Fruit fly (Drosophila melanogaster) whole organism, prepupa: Measurements from ENCODE around the gene CG42353.

ENCODE experiments used
- Blimp-1 ChIP-seq: fragments of 200-800 bp; sonication (Bioruptor generic); optimal IDR thresholded peaks from 3 replicates; lab custom pipeline; 2017; ENCODE audit warnings: missing biosample characterization, missing genetic modification characterization, mild to moderate bottlenecking, moderate library complexity, missing genetic modification reagents
- CG10631 ChIP-seq: fragments of 200-800 bp; sonication (Bioruptor generic); optimal IDR thresholded peaks from 2 replicates; lab custom pipeline; 2016; ENCODE audit warnings: missing biosample characterization, missing genetic modification characterization
- CG10669 ChIP-seq: fragments of 200-800 bp; sonication (Bioruptor generic); optimal IDR thresholded peaks from 3 replicates; lab custom pipeline; 2018; ENCODE audit warnings: missing biosample characterization, mild to moderate bottlenecking, missing genetic modification characterization, moderate library complexity
- CG11294 ChIP-seq: fragments of 200-800 bp; sonication (Bioruptor generic); IDR thresholded peaks from 2 replicates; pipeline ENCODE4 v1.3.6; 2022; ENCODE audit warnings: missing biosample characterization, missing genetic modification characterization
- CG11762 ChIP-seq: fragments of 200-800 bp; sonication (Bioruptor generic); optimal IDR thresholded peaks from 3 replicates; lab custom pipeline; 2016; ENCODE audit warnings: missing biosample characterization, missing genetic modification characterization; ENCODE audit not compliant: insufficient read depth
- CG11902 ChIP-seq: fragments of 200-800 bp; sonication (Bioruptor generic); optimal IDR thresholded peaks from 3 replicates; lab custom pipeline; 2016; ENCODE audit warnings: missing biosample characterization, missing genetic modification characterization
- CG15336 ChIP-seq: fragments of 200-800 bp; sonication (Bioruptor generic); IDR thresholded peaks from 2 replicates; pipeline ENCODE4 v1.3.6; 2022; ENCODE audit warnings: missing biosample characterization, missing genetic modification characterization
- CG1621 ChIP-seq: fragments of 200-800 bp; sonication (Bioruptor generic); optimal IDR thresholded peaks from 3 replicates; lab custom pipeline; 2018; ENCODE audit warnings: missing biosample characterization, mild to moderate bottlenecking, missing genetic modification characterization
- CG16779 ChIP-seq: fragments of 200-800 bp; sonication (Bioruptor generic); optimal IDR thresholded peaks from 3 replicates; lab custom pipeline; 2017; ENCODE audit warnings: missing biosample characterization, mild to moderate bottlenecking, missing genetic modification characterization
- CG3032 ChIP-seq: fragments of 200-800 bp; optimal IDR thresholded peaks from 2 replicates; lab custom pipeline; 2019; ENCODE audit warnings: missing biosample characterization, mild to moderate bottlenecking, missing genetic modification characterization, moderate library complexity
- CG32006 ChIP-seq: fragments of 200-800 bp; sonication (Bioruptor generic); optimal IDR thresholded peaks from 3 replicates; lab custom pipeline; 2017; ENCODE audit warnings: missing biosample characterization, mild to moderate bottlenecking, missing genetic modification characterization
- CG34406 ChIP-seq: fragments of 200-800 bp; sonication (Bioruptor generic); optimal IDR thresholded peaks from 3 replicates; lab custom pipeline; 2016; ENCODE audit warnings: missing biosample characterization, missing genetic modification characterization
- CG3919 ChIP-seq: fragments of 200-800 bp; sonication (Bioruptor generic); optimal IDR thresholded peaks from 3 replicates; lab custom pipeline; 2016; ENCODE audit warnings: missing biosample characterization, missing genetic modification characterization
- CG4318 ChIP-seq: fragments of 200-800 bp; sonication (Bioruptor generic); optimal IDR thresholded peaks from 3 replicates; lab custom pipeline; 2017; ENCODE audit warnings: missing biosample characterization, mild to moderate bottlenecking, missing genetic modification characterization
- CG6163 ChIP-seq: fragments of 200-800 bp; sonication (Bioruptor generic); IDR thresholded peaks from 3 replicates; pipeline ENCODE4 v1.3.6; 2022; ENCODE audit warnings: missing biosample characterization, missing genetic modification characterization
- CG6276 ChIP-seq: fragments of 200-800 bp; sonication (Bioruptor generic); optimal IDR thresholded peaks from 2 replicates; lab custom pipeline; 2017; ENCODE audit warnings: missing biosample characterization, mild to moderate bottlenecking, missing genetic modification characterization
- CG6792 ChIP-seq: fragments of 200-800 bp; sonication (Bioruptor generic); optimal IDR thresholded peaks from 3 replicates; lab custom pipeline; 2016; ENCODE audit warnings: missing biosample characterization, missing genetic modification characterization
- CG6808 ChIP-seq: fragments of 200-800 bp; sonication (Bioruptor generic); optimal IDR thresholded peaks from 3 replicates; lab custom pipeline; 2017; ENCODE audit warnings: missing biosample characterization, missing genetic modification characterization, mild to moderate bottlenecking, moderate library complexity, missing genetic modification reagents
- CG7368 ChIP-seq: fragments of 200-800 bp; sonication (Bioruptor generic); optimal IDR thresholded peaks from 3 replicates; lab custom pipeline; 2016; ENCODE audit warnings: missing biosample characterization, missing genetic modification characterization
- CG8319 ChIP-seq: fragments of 200-800 bp; sonication (Bioruptor generic); optimal IDR thresholded peaks from 3 replicates; lab custom pipeline; 2016; ENCODE audit warnings: missing biosample characterization, missing genetic modification characterization
- CG8632 ChIP-seq: fragments of 200-800 bp; sonication (Bioruptor generic); optimal IDR thresholded peaks from 3 replicates; lab custom pipeline; 2016; ENCODE audit warnings: missing biosample characterization, missing genetic modification characterization
- CG9139 ChIP-seq: fragments of 200-800 bp; sonication (Bioruptor generic); optimal IDR thresholded peaks from 3 replicates; lab custom pipeline; 2017; ENCODE audit warnings: missing biosample characterization, mild to moderate bottlenecking, missing genetic modification characterization
- Eip75B ChIP-seq: fragments of 200-800 bp; sonication (Bioruptor generic); optimal IDR thresholded peaks from 3 replicates; lab custom pipeline; 2016; ENCODE audit warnings: missing biosample characterization, missing genetic modification characterization
- Eip78C ChIP-seq: fragments of 200-800 bp; sonication (Bioruptor generic); peaks from one replicate; lab custom pipeline; 2016; ENCODE audit warnings: missing biosample characterization, missing genetic modification characterization
- Eip93F ChIP-seq: fragments of 200-800 bp; sonication (Bioruptor generic); optimal IDR thresholded peaks from 2 replicates; lab custom pipeline; 2016; ENCODE audit warnings: missing biosample characterization, mild to moderate bottlenecking, missing genetic modification characterization
- Ets21C ChIP-seq: fragments of 200-800 bp; sonication (Bioruptor generic); optimal IDR thresholded peaks from 3 replicates; lab custom pipeline; 2016; ENCODE audit warnings: missing biosample characterization, missing genetic modification characterization
- Ets96B ChIP-seq: fragments of 200-800 bp; optimal IDR thresholded peaks from 2 replicates; lab custom pipeline; 2019; ENCODE audit warnings: missing biosample characterization, mild to moderate bottlenecking, missing genetic modification characterization, moderate library complexity
- Gug ChIP-seq: fragments of 200-800 bp; sonication (Bioruptor generic); IDR thresholded peaks from 2 replicates; pipeline ENCODE4 v1.3.6; 2022; ENCODE audit warnings: missing biosample characterization, missing genetic modification characterization
- Hr38 ChIP-seq: sonication (Bioruptor generic); optimal IDR thresholded peaks from 2 replicates; lab custom pipeline; 2016; ENCODE audit warnings: missing biosample characterization, missing genetic modification characterization
- Hr39 ChIP-seq: fragments of 200-800 bp; sonication (Bioruptor generic); optimal IDR thresholded peaks from 2 replicates; lab custom pipeline; 2016; ENCODE audit warnings: missing biosample characterization, missing genetic modification characterization
- Hr4 ChIP-seq: fragments of 200-800 bp; sonication (Bioruptor generic); optimal IDR thresholded peaks from 3 replicates; lab custom pipeline; 2016; ENCODE audit warnings: missing biosample characterization, missing genetic modification characterization
- Lpt ChIP-seq: fragments of 200-800 bp; sonication (Bioruptor generic); optimal IDR thresholded peaks from 3 replicates; lab custom pipeline; 2016; ENCODE audit warnings: missing biosample characterization, missing genetic modification characterization
- Met ChIP-seq: fragments of 200-800 bp; sonication (Bioruptor generic); optimal IDR thresholded peaks from 3 replicates; lab custom pipeline; 2016; ENCODE audit warnings: missing biosample characterization, missing genetic modification characterization
- OdsH ChIP-seq: fragments of 200-800 bp; sonication (Bioruptor generic); optimal IDR thresholded peaks from 3 replicates; lab custom pipeline; 2016; ENCODE audit warnings: missing biosample characterization, missing genetic modification characterization
- Smox ChIP-seq: fragments of 200-800 bp; sonication (Bioruptor generic); optimal IDR thresholded peaks from 3 replicates; lab custom pipeline; 2016; ENCODE audit warnings: missing biosample characterization, missing genetic modification characterization
- Sox102F ChIP-seq: fragments of 200-800 bp; sonication (Bioruptor generic); optimal IDR thresholded peaks from 2 replicates; lab custom pipeline; 2016; ENCODE audit warnings: missing biosample characterization, mild to moderate bottlenecking, missing genetic modification characterization
- Sox15 ChIP-seq: fragments of 200-800 bp; sonication (Bioruptor generic); optimal IDR thresholded peaks from 3 replicates; lab custom pipeline; 2016; ENCODE audit warnings: missing biosample characterization, missing genetic modification characterization
- achi ChIP-seq: fragments of 200-800 bp; sonication (Bioruptor generic); optimal IDR thresholded peaks from 3 replicates; lab custom pipeline; 2016; ENCODE audit warnings: missing biosample characterization, missing genetic modification characterization
- acj6 ChIP-seq: fragments of 200-800 bp; sonication (Bioruptor generic); optimal IDR thresholded peaks from 3 replicates; lab custom pipeline; 2016; ENCODE audit warnings: missing biosample characterization, missing genetic modification characterization
- cyc ChIP-seq: fragments of 200-800 bp; sonication (Bioruptor generic); optimal IDR thresholded peaks from 3 replicates; lab custom pipeline; 2016; ENCODE audit warnings: missing biosample characterization, missing genetic modification characterization
- eg ChIP-seq: fragments of 200-800 bp; sonication (Bioruptor generic); IDR thresholded peaks from 3 replicates; pipeline ENCODE4 v1.3.6; 2022; ENCODE audit warnings: missing biosample characterization, missing genetic modification characterization
- esn ChIP-seq: fragments of 200-800 bp; sonication (Bioruptor generic); optimal IDR thresholded peaks from 2 replicates; lab custom pipeline; 2016; ENCODE audit warnings: missing biosample characterization, mild to moderate bottlenecking, missing genetic modification characterization, moderate library complexity
- fd59A ChIP-seq: fragments of 200-800 bp; sonication (Bioruptor generic); optimal IDR thresholded peaks from 2 replicates; lab custom pipeline; 2017; ENCODE audit warnings: missing biosample characterization, mild to moderate bottlenecking, missing genetic modification characterization, missing genetic modification reagents
- fd85E ChIP-seq: fragments of 200-800 bp; sonication (Bioruptor generic); optimal IDR thresholded peaks from 3 replicates; lab custom pipeline; 2016; ENCODE audit warnings: missing biosample characterization, missing genetic modification characterization
- fkh ChIP-seq: fragments of 200-800 bp; sonication (Bioruptor generic); optimal IDR thresholded peaks from 3 replicates; lab custom pipeline; 2017; ENCODE audit warnings: missing biosample characterization, mild to moderate bottlenecking, missing genetic modification characterization, moderate library complexity
- lz ChIP-seq: fragments of 200-800 bp; sonication (Bioruptor generic); optimal IDR thresholded peaks from 3 replicates; lab custom pipeline; 2016; ENCODE audit warnings: missing biosample characterization, missing genetic modification characterization
- pdm3 ChIP-seq: fragments of 200-800 bp; sonication (Bioruptor generic); optimal IDR thresholded peaks from 3 replicates; lab custom pipeline; 2016; ENCODE audit warnings: missing biosample characterization, missing genetic modification characterization
- salr ChIP-seq, 2 experiments: fragments of 200-800 bp; sonication (Bioruptor generic); optimal IDR thresholded peaks; 3 replicates each; lab custom pipeline; 2016 to 2018; ENCODE audit warnings: missing biosample characterization in 2 of 2, missing genetic modification characterization in 2 of 2, mild to moderate bottlenecking in 1 of 2
- spab ChIP-seq: fragments of 200-800 bp; sonication (Bioruptor generic); optimal IDR thresholded peaks from 2 replicates; lab custom pipeline; 2017; ENCODE audit warnings: missing biosample characterization, mild to moderate bottlenecking, missing genetic modification characterization, missing genetic modification reagents
- svp ChIP-seq: fragments of 200-800 bp; sonication (Bioruptor generic); peaks from one replicate; lab custom pipeline; 2016; ENCODE audit warnings: missing biosample characterization, missing genetic modification characterization
- topi ChIP-seq: fragments of 200-800 bp; sonication (Bioruptor generic); optimal IDR thresholded peaks from 3 replicates; lab custom pipeline; 2016; ENCODE audit warnings: missing biosample characterization, missing genetic modification characterization

Gene CG42353

DNA sequence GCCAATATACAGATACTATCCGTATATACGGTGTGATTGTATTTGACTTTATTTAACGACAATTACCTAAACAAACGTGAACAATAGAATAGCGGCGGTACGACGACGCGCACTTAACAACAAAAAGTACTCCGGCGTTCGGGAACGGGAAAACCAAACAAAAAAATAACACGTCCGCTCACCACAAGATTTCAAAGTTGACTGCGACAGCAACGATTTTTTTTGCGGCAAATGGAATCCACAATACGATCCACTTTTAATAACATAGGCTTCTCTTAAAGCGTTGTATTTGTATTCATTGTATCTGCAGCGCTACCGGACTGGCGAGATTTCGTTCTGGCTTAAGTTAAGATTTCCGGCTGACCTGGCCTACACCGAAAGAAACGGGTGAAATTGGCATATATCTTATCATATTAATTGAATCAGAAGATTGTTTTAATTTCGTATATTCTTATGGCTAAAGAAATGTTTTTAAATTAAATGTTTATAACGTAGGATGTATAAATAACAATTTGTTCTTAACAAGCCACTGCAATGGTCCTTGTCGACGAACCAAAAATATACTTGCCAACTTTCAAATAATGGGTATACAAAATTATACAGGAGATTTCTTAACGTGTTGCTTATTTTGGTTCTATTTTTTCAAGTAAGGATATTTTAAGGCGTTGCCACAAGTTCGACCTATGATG, at the start of gene CG42353, which contains the start of gene CG42354:
Gene CG42353, minus strand, starts transcription at position 209 of the 689 bp plus-strand sequence.
Gene CG42354, minus strand, starts transcription at position 209 of the 689 bp plus-strand sequence.
- TF ChIP-seq Blimp-1 (GFP tag; lab: Kevin White, UChicago): peak; percentile 85
- peak; percentile 98 for TF ChIP-seq CG10669 (GFP tag; lab: Kevin White, UChicago)
- peak; percentile 98 for TF ChIP-seq CG10631
- peak; percentile 93 for TF ChIP-seq CG9139
- peak; percentile 95 for TF ChIP-seq Sox102F (GFP tag; lab: Kevin White, UChicago)
- peak; percentile 98 for TF ChIP-seq CG3032 (tag; lab: Kevin White, UChicago)
- peak; percentile 95 for TF ChIP-seq CG6808 (GFP tag; lab: Kevin White, UChicago)
- peak; percentile 97 for TF ChIP-seq Ets96B
- peak; percentile 93 for TF ChIP-seq Lpt
- peak; percentile 95 for TF ChIP-seq CG6792 (GFP tag; lab: Kevin White, UChicago)
- peak; percentile 95 for TF ChIP-seq CG11762 (GFP tag; lab: Kevin White, UChicago)
- TF ChIP-seq CG16779 (tag; lab: Kevin White, UChicago): peak; percentile 86
- TF ChIP-seq eg: peak; percentile 94
- peak; percentile 97 for TF ChIP-seq OdsH (GFP tag; lab: Kevin White, UChicago)
- TF ChIP-seq CG8319: peak; percentile 91
- peak; percentile 97 for TF ChIP-seq acj6
- peak; percentile 95 for TF ChIP-seq spab (GFP tag; lab: Kevin White, UChicago)
- TF ChIP-seq CG1621 (tag; lab: Kevin White, UChicago): peak; percentile 97
- TF ChIP-seq Hr39 (GFP tag; lab: Kevin White, UChicago): peak; percentile 96
- peak; percentile 94 for TF ChIP-seq CG7368 (GFP tag; lab: Kevin White, UChicago)
- TF ChIP-seq CG11294 (GFP tag; lab: Robert Waterston, UW): peak; percentile 89
- TF ChIP-seq Eip75B (GFP tag; lab: Kevin White, UChicago): peak; percentile 84
- peak; percentile 96 for TF ChIP-seq achi (GFP tag; lab: Kevin White, UChicago)
- TF ChIP-seq Eip78C: peak; percentile 97
- TF ChIP-seq CG3919: peak; percentile 96
- TF ChIP-seq pdm3 (GFP tag; lab: Kevin White, UChicago): peak; percentile 98
- TF ChIP-seq CG15336 (GFP tag; lab: Robert Waterston, UW): peak; percentile 96
- peak; percentile 95 for TF ChIP-seq Gug
- TF ChIP-seq salr (GFP tag; optimal IDR thresholded peaks at IDR 0.05; lab: Kevin White, UChicago): peak; percentile 95 to 98
- TF ChIP-seq Eip93F (GFP tag; lab: Kevin White, UChicago): peak; percentile 70
- peak; percentile 96 for TF ChIP-seq topi
- TF ChIP-seq svp (GFP tag; lab: Kevin White, UChicago): peak; percentile 97
- TF ChIP-seq Ets21C: peak; percentile 94
- TF ChIP-seq esn: peak; percentile 97
- peak; percentile 85 for TF ChIP-seq Hr4 (GFP tag; lab: Kevin White, UChicago)
- TF ChIP-seq cyc (GFP tag; lab: Kevin White, UChicago): peak; percentile 96
- TF ChIP-seq CG32006 (GFP tag; lab: Kevin White, UChicago): peak; percentile 97
- peak; percentile 96 for TF ChIP-seq CG6276 (GFP tag; lab: Kevin White, UChicago)
- peak; percentile 70 for TF ChIP-seq fd85E (GFP tag; lab: Kevin White, UChicago)
- peak; percentile 97 for TF ChIP-seq fd59A (GFP tag; lab: Kevin White, UChicago)
- TF ChIP-seq CG6163 (GFP tag; lab: Robert Waterston, UW): peak; percentile 94
- peak; percentile 96 for TF ChIP-seq lz (GFP tag; lab: Kevin White, UChicago)
- peak; percentile 90 for TF ChIP-seq fkh
- TF ChIP-seq CG8632 (GFP tag; lab: Kevin White, UChicago): peak; percentile 94
- TF ChIP-seq Smox: peak; percentile 96
- peak; percentile 95 for TF ChIP-seq Sox15 (GFP tag; lab: Kevin White, UChicago)
- TF ChIP-seq Met (GFP tag; lab: Kevin White, UChicago): peak; percentile 97
- TF ChIP-seq Hr38 (GFP tag; lab: Kevin White, UChicago): no peak
- TF ChIP-seq CG11902 (GFP tag; lab: Kevin White, UChicago): peak; percentile 91
- TF ChIP-seq CG4318 (GFP tag; lab: Kevin White, UChicago): peak; percentile 94
- TF ChIP-seq CG34406 (GFP tag; lab: Kevin White, UChicago): peak; percentile 95
